Fruit fly (Drosophila melanogaster): ENCODE measurements around the gene Smr.

The Smr gene

dm6 chrX:12665796-12666338 lies 76.6 kb downstream of the Smr start:
- TF ChIP-seq tj (GFP tag; optimal IDR thresholded peaks at IDR 0.05) (peak; percentile 97), Mnt (GFP tag; optimal IDR thresholded peaks at IDR 0.05) (no peak), bab1 (GFP tag; optimal IDR thresholded peaks at IDR 0.05) (peak; percentile 13), CG7045 (GFP tag; optimal IDR thresholded peaks at IDR 0.05) (no peak)

- TF ChIP-seq CG1620 (GFP tag; optimal IDR thresholded peaks at IDR 0.05) (peak; percentile 71), cic (GFP tag; optimal IDR thresholded peaks at IDR 0.05) (peak; percentile 84), Mnt (GFP tag; optimal IDR thresholded peaks at IDR 0.05) (peak; percentile 79), CG11617 (GFP tag; optimal IDR thresholded peaks at IDR 0.05) (peak; percentile 90), bab1 (GFP tag; optimal IDR thresholded peaks at IDR 0.05) (peak; percentile 76), Crg-1 (GFP tag; optimal IDR thresholded peaks at IDR 0.05) (peak; percentile 81), Clk (GFP tag; optimal IDR thresholded peaks at IDR 0.05) (peak; percentile 51), CG7101 (tag; optimal IDR thresholded peaks at IDR 0.05) (peak; percentile 95), pad (GFP tag; optimal IDR thresholded peaks at IDR 0.05) (peak; percentile 93), ovo (GFP tag; optimal IDR thresholded peaks at IDR 0.05) (peak; percentile 80), tj (GFP tag; optimal IDR thresholded peaks at IDR 0.05) (no peak), toe (GFP tag; optimal IDR thresholded peaks at IDR 0.05) (peak; percentile 25), CG33017 (tag; optimal IDR thresholded peaks at IDR 0.05) (peak; percentile 87), CG7045 (GFP tag; optimal IDR thresholded peaks at IDR 0.05) (peak; percentile 77), Hr96 (GFP tag; optimal IDR thresholded peaks at IDR 0.05) (peak; percentile 65), CG12768 (GFP tag; optimal IDR thresholded peaks at IDR 0.05) (peak; percentile 85), CG5204 (GFP tag; optimal IDR thresholded peaks at IDR 0.05) (peak; percentile 76), kay (GFP tag; ENCODE audit: borderline replicate concordance) (peak; percentile 37), cnc (optimal IDR thresholded peaks at IDR 0.05) (no peak), CG14711 (tag; optimal IDR thresholded peaks at IDR 0.05) (peak; percentile 88)
Observed at dm6 chrX:12665112-12665795, 77.2 kb downstream of the Smr start.

dm6 chrX:12664117-12664783 lies 78.2 kb downstream of the Smr start:
- TF ChIP-seq tj (GFP tag; optimal IDR thresholded peaks at IDR 0.05), result peak; percentile 7
- no peak for TF ChIP-seq cic (GFP tag; optimal IDR thresholded peaks at IDR 0.05)
- TF ChIP-seq Clk (GFP tag; optimal IDR thresholded peaks at IDR 0.05), result no peak

- TF ChIP-seq tj (GFP tag; optimal IDR thresholded peaks at IDR 0.05), result peak; percentile 66
- no peak for TF ChIP-seq toe (GFP tag; optimal IDR thresholded peaks at IDR 0.05)
- no peak for TF ChIP-seq Clk (GFP tag; optimal IDR thresholded peaks at IDR 0.05)
- TF ChIP-seq pad (GFP tag; optimal IDR thresholded peaks at IDR 0.05), result peak; percentile 61
Observed at dm6 chrX:12663464-12663938, 78.9 kb downstream of the Smr start.

dm6 chrX:12662679-12663463 lies 79.5 kb downstream of the Smr start:
- TF ChIP-seq CG5204 (GFP tag; optimal IDR thresholded peaks at IDR 0.05) (no peak), toe (GFP tag; optimal IDR thresholded peaks at IDR 0.05) (no peak), pad (GFP tag; optimal IDR thresholded peaks at IDR 0.05) (peak; percentile 74), Clk (GFP tag; optimal IDR thresholded peaks at IDR 0.05) (no peak), bab1 (GFP tag; optimal IDR thresholded peaks at IDR 0.05) (peak; percentile 96), CG7101 (tag; optimal IDR thresholded peaks at IDR 0.05) (peak; percentile 84), CG14711 (tag; optimal IDR thresholded peaks at IDR 0.05) (peak; percentile 82), CG1620 (GFP tag; optimal IDR thresholded peaks at IDR 0.05) (no peak), CG12768 (GFP tag; optimal IDR thresholded peaks at IDR 0.05) (no peak), kay (GFP tag; ENCODE audit: borderline replicate concordance) (no peak), tj (GFP tag; optimal IDR thresholded peaks at IDR 0.05) (peak; percentile 99), Hr96 (GFP tag; optimal IDR thresholded peaks at IDR 0.05) (no peak), Crg-1 (GFP tag; optimal IDR thresholded peaks at IDR 0.05) (peak; percentile 45), ovo (GFP tag; optimal IDR thresholded peaks at IDR 0.05) (peak; percentile 11), CG11617 (GFP tag; optimal IDR thresholded peaks at IDR 0.05) (peak; percentile 61), CG33017 (tag; optimal IDR thresholded peaks at IDR 0.05) (peak; percentile 39), cic (GFP tag; optimal IDR thresholded peaks at IDR 0.05) (no peak), cnc (optimal IDR thresholded peaks at IDR 0.05) (no peak), Mnt (GFP tag; optimal IDR thresholded peaks at IDR 0.05) (peak; percentile 15), CG7045 (GFP tag; optimal IDR thresholded peaks at IDR 0.05) (no peak)

dm6 chrX:12661435-12661949 lies 80.9 kb downstream of the Smr start:
- peak; percentile 56 for TF ChIP-seq Mnt (GFP tag; optimal IDR thresholded peaks at IDR 0.05)
- TF ChIP-seq bab1 (GFP tag; optimal IDR thresholded peaks at IDR 0.05), result peak; percentile 31
- TF ChIP-seq tj (GFP tag; optimal IDR thresholded peaks at IDR 0.05), result peak; percentile 58
- TF ChIP-seq cic (GFP tag; optimal IDR thresholded peaks at IDR 0.05), result peak; percentile 59
- TF ChIP-seq Clk (GFP tag; optimal IDR thresholded peaks at IDR 0.05), result no peak
- peak; percentile 30 for TF ChIP-seq CG7101 (tag; optimal IDR thresholded peaks at IDR 0.05)
- TF ChIP-seq CG11617 (GFP tag; optimal IDR thresholded peaks at IDR 0.05), result no peak
- TF ChIP-seq Crg-1 (GFP tag; optimal IDR thresholded peaks at IDR 0.05), result peak; percentile 19
- peak; percentile 9 for TF ChIP-seq CG7045 (GFP tag; optimal IDR thresholded peaks at IDR 0.05)
- TF ChIP-seq kay (GFP tag; ENCODE audit: borderline replicate concordance), result peak; percentile 92

Measured in whole organism, adult.